Worm (Caenorhabditis elegans) whole organism, L3 larva: ENCODE data around the gene npl-4.1.

ENCODE experiments used
- R02D3.7 ChIP-seq: fragments of 150-350 bp; optimal IDR thresholded peaks from 2 replicates; lab custom pipeline; 2014; ENCODE audit warnings: missing biosample characterization, missing genetic modification characterization
- ZK546.5 ChIP-seq: sonication (generic microtip); optimal IDR thresholded peaks from 2 replicates; lab custom pipeline; 2017; ENCODE audit warnings: missing biosample characterization, missing genetic modification characterization
- ceh-9 ChIP-seq: sonication (generic microtip); optimal IDR thresholded peaks from 2 replicates; lab custom pipeline; 2018; ENCODE audit warnings: missing biosample characterization, missing genetic modification characterization
- elt-2 ChIP-seq: sonication (generic microtip); optimal IDR thresholded peaks from 2 replicates; lab custom pipeline; 2016; ENCODE audit warnings: missing genetic modification reagents, mild to moderate bottlenecking, missing genetic modification characterization, missing compliant biosample characterization
- lin-39 ChIP-seq: fragments of 150-350 bp; optimal IDR thresholded peaks from 2 replicates; lab custom pipeline; 2018; ENCODE audit warnings: missing biosample characterization, missing genetic modification reagents, missing genetic modification characterization
- nfya-1 ChIP-seq: sonication (generic microtip); optimal IDR thresholded peaks from 2 replicates; lab custom pipeline; 2017; ENCODE audit warnings: missing genetic modification characterization, mild to moderate bottlenecking, missing compliant biosample characterization, antibody characterized with exemption, moderate library complexity; ENCODE audit not compliant: insufficient read depth
- nhr-76 ChIP-seq: fragments of 150-350 bp; sonication (generic microtip); optimal IDR thresholded peaks from 5 replicates; lab custom pipeline; 2014; ENCODE audit warnings: missing biosample characterization, missing genetic modification characterization
- nhr-77 ChIP-seq: fragments of 150-350 bp; optimal IDR thresholded peaks from 2 replicates; lab custom pipeline; 2014; ENCODE audit warnings: missing biosample characterization, missing genetic modification characterization
- pqm-1 ChIP-seq: fragments of 150-350 bp; optimal IDR thresholded peaks from 2 replicates; lab custom pipeline; 2017; ENCODE audit warnings: missing biosample characterization, missing genetic modification characterization, inconsistent platforms
- snpc-4 ChIP-seq: fragments of 150-350 bp; optimal IDR thresholded peaks from 2 replicates; lab custom pipeline; 2014; ENCODE audit warnings: missing biosample characterization, missing genetic modification characterization
- unc-39 ChIP-seq: sonication (generic microtip); optimal IDR thresholded peaks from 4 replicates; lab custom pipeline; 2017; ENCODE audit warnings: missing biosample characterization, missing genetic modification characterization
- unc-62 ChIP-seq: fragments of 150-350 bp; sonication (generic microtip); optimal IDR thresholded peaks from 4 replicates; lab custom pipeline; 2014; ENCODE audit warnings: missing biosample characterization, missing genetic modification reagents, missing genetic modification characterization
- ztf-11 ChIP-seq: fragments of 150-350 bp; optimal IDR thresholded peaks from 2 replicates; lab custom pipeline; 2014; ENCODE audit warnings: missing biosample characterization, missing genetic modification characterization

- TF ChIP-seq nfya-1 (tag; lab: Kevin White, UChicago) (no peak), ceh-9 (tag; lab: Kevin White, UChicago) (no peak), pqm-1 (tag; lab: Kevin White, UChicago) (no peak), R02D3.7 (no peak), lin-39 (tag; lab: Kevin White, UChicago) (no peak), ztf-11 (tag; lab: Kevin White, UChicago) (no peak), snpc-4 (no peak), ZK546.5 (tag; lab: Kevin White, UChicago) (no peak), nhr-76 (tag; lab: Kevin White, UChicago) (no peak), unc-62 (GFP tag; lab: Kevin White, UChicago) (no peak), nhr-77 (tag; lab: Kevin White, UChicago) (no peak), unc-39 (tag; lab: Kevin White, UChicago) (no peak), elt-2 (tag; lab: Kevin White, UChicago) (no peak)
Observed at ce11 chrII:5659675-5660074, 28.5 kb downstream of the npl-4.1 start, which contains the start of gene fut-3.
